Worm (Caenorhabditis elegans): ENCODE results near the gene R144.6.

R144.6 gene

ce11 chrIII:4962886-4963285 is 41.6 kb downstream of the R144.6 start, which contains the start of gene C27F2.9 (continued):
- TF ChIP-seq pha-4 (tag; optimal IDR thresholded peaks at IDR 0.05), result no peak
- TF ChIP-seq hlh-13 (GFP tag; optimal IDR thresholded peaks at IDR 0.05), result no peak
- TF ChIP-seq hlh-6 (tag; optimal IDR thresholded peaks at IDR 0.05), result no peak
- peak; percentile 23 for TF ChIP-seq dve-1 (tag; optimal IDR thresholded peaks at IDR 0.05)
- no peak for TF ChIP-seq ceh-6 (GFP tag; optimal IDR thresholded peaks at IDR 0.05)
- peak; percentile 4 for TF ChIP-seq C08G9.2 (tag; optimal IDR thresholded peaks at IDR 0.05)
- peak; percentile 44 for TF ChIP-seq tbx-7 (tag; optimal IDR thresholded peaks at IDR 0.05)
- peak; percentile 31 for TF ChIP-seq madf-2 (tag; optimal IDR thresholded peaks at IDR 0.05)
- TF ChIP-seq sdc-2 (tag; optimal IDR thresholded peaks at IDR 0.05), result peak; percentile 50
- no peak for TF ChIP-seq fkh-10 (GFP tag; optimal IDR thresholded peaks at IDR 0.05)
- TF ChIP-seq pax-1 (tag; optimal IDR thresholded peaks at IDR 0.05), result no peak
- no peak for TF ChIP-seq pha-2 (tag; optimal IDR thresholded peaks at IDR 0.05)
- no peak for TF ChIP-seq ceh-22 (tag; optimal IDR thresholded peaks at IDR 0.05)
- no peak for TF ChIP-seq ahr-1 (tag; optimal IDR thresholded peaks at IDR 0.05)
- peak; percentile 51 for TF ChIP-seq ceh-34 (tag; optimal IDR thresholded peaks at IDR 0.05)
- TF ChIP-seq sox-2 (GFP tag; IDR thresholded peaks at IDR 0.05), result peak; percentile 48
- peak; percentile 56 for TF ChIP-seq unc-42 (tag; optimal IDR thresholded peaks at IDR 0.05)
- TF ChIP-seq ceh-31 (tag; optimal IDR thresholded peaks at IDR 0.05), result peak; percentile 73
- TF ChIP-seq rnt-1 (tag; optimal IDR thresholded peaks at IDR 0.05), result peak; percentile 19
- no peak for TF ChIP-seq ceh-45 (GFP tag; IDR thresholded peaks at IDR 0.05)

- TF ChIP-seq pqm-1 (tag; optimal IDR thresholded peaks at IDR 0.05) (no peak), ceh-6 (GFP tag; optimal IDR thresholded peaks at IDR 0.05) (no peak), ceh-31 (tag; optimal IDR thresholded peaks at IDR 0.05) (no peak)
Observed at ce11 chrIII:4962393-4962792, 42.1 kb downstream of the R144.6 start, which contains the start of gene vps-22. Gene vps-22, minus strand, starts transcription at chrIII:4962493.

DNA sequence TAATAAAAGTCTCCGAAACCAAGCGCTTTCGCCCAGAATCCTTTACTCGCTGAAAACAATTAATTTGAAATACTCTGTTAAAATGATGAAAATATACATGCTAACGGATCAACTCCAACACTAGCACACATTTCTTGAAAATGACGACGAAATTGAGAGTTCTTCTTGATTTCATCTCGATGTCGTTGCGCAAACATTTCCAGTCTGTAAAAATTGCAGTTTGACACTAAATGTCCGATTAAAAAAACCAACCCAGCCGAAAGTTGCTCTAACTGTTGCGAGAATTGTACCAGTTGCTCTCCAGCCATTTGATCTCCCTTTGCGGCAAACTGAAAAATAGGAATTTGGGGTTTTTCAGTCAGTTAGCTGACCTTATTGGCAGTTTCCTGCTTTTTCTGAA is 43.2 kb downstream of the R144.6 start:
- TF ChIP-seq ztf-16 (tag; optimal IDR thresholded peaks at IDR 0.05) (no peak), ets-4 (tag; optimal IDR thresholded peaks at IDR 0.05) (no peak), C38D4.7 (GFP tag; optimal IDR thresholded peaks at IDR 0.05) (no peak), F13H6.1 (tag; optimal IDR thresholded peaks at IDR 0.05) (no peak), pax-1 (tag; optimal IDR thresholded peaks at IDR 0.05) (no peak), fax-1 (tag; optimal IDR thresholded peaks at IDR 0.05) (no peak), rnt-1 (tag; optimal IDR thresholded peaks at IDR 0.05) (no peak), pha-4 (tag; optimal IDR thresholded peaks at IDR 0.05) (no peak), dmd-4 (tag; optimal IDR thresholded peaks at IDR 0.05; ENCODE audit: borderline replicate concordance) (no peak), ceh-14 (tag; optimal IDR thresholded peaks at IDR 0.05) (no peak)

DNA sequence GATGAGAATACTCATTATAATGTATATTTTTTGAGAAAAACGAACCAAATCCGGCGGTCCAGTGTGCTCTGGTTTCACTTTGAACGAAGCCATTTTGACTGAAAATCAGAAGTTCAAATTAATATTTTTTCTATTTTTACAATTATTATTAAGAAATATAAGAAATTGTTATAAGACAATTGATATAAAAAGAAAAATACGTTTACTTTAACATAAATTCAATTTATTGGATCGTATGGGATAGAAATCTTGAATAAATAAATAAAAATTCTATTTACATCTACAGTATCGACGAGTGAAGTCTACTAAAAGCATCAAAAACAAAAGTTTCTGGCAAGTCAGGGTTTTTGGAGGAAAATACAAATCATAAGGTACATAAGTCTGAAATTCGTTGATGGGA is 44.3 kb downstream of the R144.6 start, which contains the start of gene C27F2.4:
Gene C27F2.4 (minus strand): TSS at position 101 of the 400 bp plus-strand sequence.
- TF ChIP-seq ceh-24 (tag; optimal IDR thresholded peaks at IDR 0.05) (no peak), syd-9 (tag; optimal IDR thresholded peaks at IDR 0.05) (no peak), ceh-14 (tag; optimal IDR thresholded peaks at IDR 0.05) (no peak)

- TF ChIP-seq ceh-2 (tag; optimal IDR thresholded peaks at IDR 0.05), result no peak
- no peak for TF ChIP-seq ceh-24 (tag; optimal IDR thresholded peaks at IDR 0.05)
- no peak for TF ChIP-seq ceh-48 (tag; optimal IDR thresholded peaks at IDR 0.05)
- no peak for TF ChIP-seq zip-5 (tag; optimal IDR thresholded peaks at IDR 0.05)
- no peak for TF ChIP-seq lim-6 (tag; optimal IDR thresholded peaks at IDR 0.05)
- no peak for TF ChIP-seq ceh-45 (GFP tag; IDR thresholded peaks at IDR 0.05)
- TF ChIP-seq sox-4 (tag; optimal IDR thresholded peaks at IDR 0.05), result no peak
- TF ChIP-seq dmd-4 (tag; optimal IDR thresholded peaks at IDR 0.05; ENCODE audit: borderline replicate concordance), result no peak
- no peak for TF ChIP-seq hlh-8 (tag; optimal IDR thresholded peaks at IDR 0.05)
- no peak for TF ChIP-seq ceh-30 (tag; optimal IDR thresholded peaks at IDR 0.05)
- no peak for TF ChIP-seq ttx-3 (tag; optimal IDR thresholded peaks at IDR 0.05)
- TF ChIP-seq rnt-1 (tag; optimal IDR thresholded peaks at IDR 0.05), result no peak
- no peak for TF ChIP-seq ets-4 (tag; optimal IDR thresholded peaks at IDR 0.05)
- TF ChIP-seq F13H6.1 (tag; optimal IDR thresholded peaks at IDR 0.05), result no peak
- no peak for TF ChIP-seq ztf-16 (tag; optimal IDR thresholded peaks at IDR 0.05)
- TF ChIP-seq mec-3 (tag; optimal IDR thresholded peaks at IDR 0.05; ENCODE audit: borderline replicate concordance), result no peak
Observed at ce11 chrIII:4956566-4956965, 48.0 kb downstream of the R144.6 start, which contains the start of gene C26E6.1. Gene C26E6.1, plus strand, starts transcription at chrIII:4956866.

Data from whole organism, late embryonic.